Fruit fly (Drosophila melanogaster) whole organism, embryonic: ENCODE measurements around the gene mRpL28.

Experiments used
- Bteb2 ChIP-seq: fragments of 200-800 bp; sonication (Bioruptor generic); optimal IDR thresholded peaks from 2 replicates; lab custom pipeline; 2016; ENCODE audit warnings: missing biosample characterization, missing genetic modification characterization
- CG10209 ChIP-seq: fragments of 200-800 bp; sonication (Bioruptor generic); optimal IDR thresholded peaks from 3 replicates; lab custom pipeline; 2017; ENCODE audit warnings: missing biosample characterization, mild to moderate bottlenecking, missing genetic modification characterization, missing genetic modification reagents
- CG10321 ChIP-seq: fragments of 200-800 bp; sonication (Bioruptor generic); IDR thresholded peaks from 2 replicates; pipeline ENCODE4 v1.3.6; 2022; ENCODE audit warnings: missing biosample characterization, missing genetic modification characterization
- CG11398 ChIP-seq: fragments of 200-800 bp; sonication (Bioruptor generic); optimal IDR thresholded peaks from 2 replicates; lab custom pipeline; 2016; ENCODE audit warnings: missing biosample characterization, missing genetic modification characterization
- CG12299 ChIP-seq: fragments of 200-800 bp; sonication (Bioruptor generic); optimal IDR thresholded peaks from 2 replicates; lab custom pipeline; 2018; ENCODE audit warnings: missing biosample characterization, mild to moderate bottlenecking, missing genetic modification characterization
- CG14965 ChIP-seq: fragments of 200-800 bp; sonication (Bioruptor generic); optimal IDR thresholded peaks from 2 replicates; lab custom pipeline; 2016; ENCODE audit warnings: missing biosample characterization, missing genetic modification characterization, borderline replicate concordance
- CG15011 ChIP-seq: fragments of 200-800 bp; sonication (Bioruptor generic); optimal IDR thresholded peaks from 3 replicates; lab custom pipeline; 2018; ENCODE audit warnings: missing biosample characterization, mild to moderate bottlenecking, missing genetic modification characterization
- CG16779 ChIP-seq: fragments of 200-800 bp; sonication (Bioruptor generic); IDR thresholded peaks from 2 replicates; pipeline ENCODE4 v1.3.6; 2022; ENCODE audit warnings: missing biosample characterization, missing genetic modification characterization
- CG17912 ChIP-seq: fragments of 200-800 bp; sonication (Bioruptor generic); optimal IDR thresholded peaks from 2 replicates; lab custom pipeline; 2018; ENCODE audit warnings: missing biosample characterization, mild to moderate bottlenecking, missing genetic modification characterization
- CG18262 ChIP-seq: fragments of 200-800 bp; optimal IDR thresholded peaks from 3 replicates; lab custom pipeline; 2019; ENCODE audit warnings: missing biosample characterization, mild to moderate bottlenecking, missing genetic modification characterization, moderate library complexity
- CG2120 ChIP-seq: fragments of 200-800 bp; sonication (Bioruptor generic); optimal IDR thresholded peaks from 3 replicates; lab custom pipeline; 2016; ENCODE audit warnings: missing biosample characterization, missing genetic modification characterization
- CG4617 ChIP-seq: fragments of 200-800 bp; sonication (Bioruptor generic); optimal IDR thresholded peaks from 3 replicates; lab custom pipeline; 2016; ENCODE audit warnings: missing biosample characterization, missing genetic modification characterization, borderline replicate concordance
- CG6689 ChIP-seq: fragments of 200-800 bp; sonication (Bioruptor generic); IDR thresholded peaks from 2 replicates; pipeline ENCODE4 v1.3.6; 2022; ENCODE audit warnings: missing biosample characterization, missing genetic modification characterization
- CG8359 ChIP-seq: fragments of 200-800 bp; sonication (Bioruptor generic); optimal IDR thresholded peaks from 2 replicates; lab custom pipeline; 2017; ENCODE audit warnings: missing biosample characterization, mild to moderate bottlenecking, missing genetic modification characterization, borderline replicate concordance
- CG8388 ChIP-seq: fragments of 200-800 bp; sonication (Bioruptor generic); optimal IDR thresholded peaks from 2 replicates; lab custom pipeline; 2019; ENCODE audit warnings: missing biosample characterization, mild to moderate bottlenecking, missing genetic modification characterization, moderate library complexity
- CG8765 ChIP-seq: fragments of 200-800 bp; sonication (Bioruptor generic); IDR thresholded peaks from 2 replicates; pipeline ENCODE4 v1.3.6; 2022; ENCODE audit warnings: missing biosample characterization, missing genetic modification characterization
- CG9215 ChIP-seq: fragments of 200-800 bp; sonication (Bioruptor generic); IDR thresholded peaks from 2 replicates; pipeline ENCODE4 v1.3.6; 2022; ENCODE audit warnings: missing biosample characterization, missing genetic modification characterization
- Dp ChIP-seq: fragments of 200-800 bp; sonication (Bioruptor generic); optimal IDR thresholded peaks from 2 replicates; lab custom pipeline; 2018; ENCODE audit warnings: missing biosample characterization, mild to moderate bottlenecking, missing genetic modification characterization, moderate library complexity
- Dref ChIP-seq: fragments of 200-800 bp; sonication (Bioruptor generic); IDR thresholded peaks from 2 replicates; pipeline ENCODE4 v1.3.6; 2022; ENCODE audit warnings: missing biosample characterization, missing genetic modification characterization
- E2f1 ChIP-seq: fragments of 200-800 bp; sonication (Bioruptor generic); IDR thresholded peaks from 2 replicates; pipeline ENCODE4 v1.3.6; 2022; ENCODE audit warnings: missing biosample characterization, missing genetic modification characterization
- Gsc ChIP-seq: fragments of 200-800 bp; sonication (Bioruptor generic); IDR thresholded peaks from 2 replicates; pipeline ENCODE4 v1.3.6; 2022; ENCODE audit warnings: missing biosample characterization, missing genetic modification characterization
- H15 ChIP-seq: fragments of 200-800 bp; sonication (Bioruptor generic); IDR thresholded peaks from 3 replicates; pipeline ENCODE4 v1.3.6; 2022; ENCODE audit warnings: missing biosample characterization, missing genetic modification characterization
- HLH3B ChIP-seq: fragments of 200-800 bp; sonication (Bioruptor generic); IDR thresholded peaks from 2 replicates; pipeline ENCODE4 v1.3.6; 2022; ENCODE audit warnings: missing biosample characterization, missing genetic modification characterization
- Jarid2 ChIP-seq: fragments of 200-800 bp; sonication (Bioruptor generic); optimal IDR thresholded peaks from 3 replicates; lab custom pipeline; 2017; ENCODE audit warnings: mild to moderate bottlenecking, missing biosample characterization, missing genetic modification reagents, missing genetic modification characterization
- MBD-R2 ChIP-seq: fragments of 200-800 bp; sonication (Bioruptor generic); IDR thresholded peaks from 2 replicates; pipeline ENCODE4 v1.3.6; 2022; ENCODE audit warnings: missing biosample characterization, missing genetic modification characterization
- NC2β ChIP-seq: fragments of 200-800 bp; sonication (Bioruptor generic); optimal IDR thresholded peaks from 2 replicates; lab custom pipeline; 2016; ENCODE audit warnings: missing biosample characterization, missing genetic modification characterization
- Neu2 ChIP-seq: fragments of 200-800 bp; sonication (Bioruptor generic); optimal IDR thresholded peaks from 3 replicates; lab custom pipeline; 2016; ENCODE audit warnings: missing biosample characterization, missing genetic modification characterization, borderline replicate concordance
- Oaz ChIP-seq: fragments of 200-800 bp; sonication (Bioruptor generic); IDR thresholded peaks from 2 replicates; pipeline ENCODE4 v1.3.6; 2022; ENCODE audit warnings: missing biosample characterization, missing genetic modification characterization
- Vsx1 ChIP-seq: fragments of 200-800 bp; sonication (Bioruptor generic); optimal IDR thresholded peaks from 2 replicates; lab custom pipeline; 2017; ENCODE audit warnings: missing biosample characterization, mild to moderate bottlenecking, missing genetic modification characterization, missing genetic modification reagents
- amos ChIP-seq: fragments of 200-800 bp; sonication (Bioruptor generic); IDR thresholded peaks from 2 replicates; pipeline ENCODE4 v1.3.6; 2022; ENCODE audit warnings: missing biosample characterization, missing genetic modification characterization; ENCODE audit not compliant: partially characterized antibody
- bsh ChIP-seq, 2 experiments: fragments of 200-800 bp; sonication (Bioruptor generic); optimal IDR thresholded peaks; 2 replicates each; lab custom pipeline; 2017 to 2018; ENCODE audit warnings: mild to moderate bottlenecking in 2 of 2, missing biosample characterization in 2 of 2, missing genetic modification characterization in 2 of 2, moderate library complexity in 1 of 2
- chinmo ChIP-seq: fragments of 200-800 bp; sonication (Bioruptor generic); IDR thresholded peaks from 4 replicates; pipeline ENCODE4 v1.3.6; 2022; ENCODE audit warnings: missing biosample characterization, missing genetic modification characterization; ENCODE audit not compliant: partially characterized antibody
- corto ChIP-seq: fragments of 200-800 bp; sonication (Bioruptor generic); optimal IDR thresholded peaks from 2 replicates; lab custom pipeline; 2016; ENCODE audit warnings: missing biosample characterization, mild to moderate bottlenecking, missing genetic modification characterization, moderate library complexity
- dmrt99B ChIP-seq: fragments of 200-800 bp; sonication (Bioruptor generic); optimal IDR thresholded peaks from 2 replicates; lab custom pipeline; 2018; ENCODE audit warnings: missing biosample characterization, mild to moderate bottlenecking, missing genetic modification characterization, moderate library complexity
- exex ChIP-seq: fragments of 200-800 bp; sonication (Bioruptor generic); optimal IDR thresholded peaks from 4 replicates; lab custom pipeline; 2018; ENCODE audit warnings: missing biosample characterization, mild to moderate bottlenecking, missing genetic modification characterization, moderate library complexity
- fd64A ChIP-seq: fragments of 200-800 bp; sonication (Bioruptor generic); optimal IDR thresholded peaks from 3 replicates; lab custom pipeline; 2018; ENCODE audit warnings: missing biosample characterization, mild to moderate bottlenecking, missing genetic modification characterization
- kni ChIP-seq: fragments of 200-800 bp; sonication (Bioruptor generic); optimal IDR thresholded peaks from 3 replicates; lab custom pipeline; 2017; ENCODE audit warnings: mild to moderate bottlenecking, missing biosample characterization, missing genetic modification reagents, missing genetic modification characterization
- knrl ChIP-seq: fragments of 200-800 bp; sonication (Bioruptor generic); IDR thresholded peaks from 3 replicates; pipeline ENCODE4 v1.3.6; 2022; ENCODE audit warnings: missing biosample characterization, missing genetic modification characterization; ENCODE audit not compliant: partially characterized antibody
- luna ChIP-seq: fragments of 200-800 bp; sonication (Bioruptor generic); optimal IDR thresholded peaks from 2 replicates; lab custom pipeline; 2016; ENCODE audit warnings: missing biosample characterization, missing genetic modification characterization
- mirr ChIP-seq: fragments of 200-800 bp; sonication (Bioruptor generic); optimal IDR thresholded peaks from 3 replicates; lab custom pipeline; 2018; ENCODE audit warnings: missing biosample characterization, mild to moderate bottlenecking, missing genetic modification characterization
- otp ChIP-seq: fragments of 200-800 bp; sonication (Bioruptor generic); IDR thresholded peaks from 3 replicates; pipeline ENCODE4, ENCODE4 v1.3.6; 2022; ENCODE audit warnings: missing biosample characterization, missing genetic modification characterization
- pan ChIP-seq, 4 experiments: fragments of >200 bp in 3 of 4; fragments of 200-800 bp in 1 of 4; sonication (Bioruptor generic) in 1 of 4; optimal IDR thresholded peaks in 3 of 4; IDR thresholded peaks in 1 of 4; 2 replicates each; pipeline versions ENCODE4 v1.3.6 to Lab custom; 2017 to 2022; ENCODE audit warnings: missing biosample characterization in 2 of 4, missing genetic modification characterization in 2 of 4, mixed read lengths in 1 of 4
- ranshi ChIP-seq: fragments of 200-800 bp; sonication (Bioruptor generic); IDR thresholded peaks from 2 replicates; pipeline ENCODE4 v1.3.6; 2022; ENCODE audit warnings: missing biosample characterization, missing genetic modification characterization
- rib ChIP-seq: fragments of 200-800 bp; sonication (Bioruptor generic); IDR thresholded peaks from 2 replicates; pipeline ENCODE4 v1.3.6; 2022; ENCODE audit warnings: missing biosample characterization, missing genetic modification characterization
- sna ChIP-seq: fragments of 200-800 bp; sonication (Bioruptor generic); IDR thresholded peaks from 2 replicates; pipeline ENCODE4 v1.3.6; 2022; ENCODE audit warnings: missing biosample characterization, missing genetic modification characterization; ENCODE audit not compliant: partially characterized antibody
- sob ChIP-seq: fragments of 200-800 bp; sonication (Bioruptor generic); IDR thresholded peaks from 2 replicates; pipeline ENCODE4 v1.3.6; 2022; ENCODE audit warnings: missing biosample characterization, missing genetic modification characterization
- ssp ChIP-seq: fragments of 200-800 bp; sonication (Bioruptor generic); IDR thresholded peaks from 2 replicates; pipeline ENCODE4 v1.3.6; 2022; ENCODE audit warnings: missing biosample characterization, missing genetic modification characterization
- twi ChIP-seq: fragments of 200-800 bp; optimal IDR thresholded peaks from 2 replicates; lab custom pipeline; 2019; ENCODE audit warnings: missing biosample characterization, mild to moderate bottlenecking, missing genetic modification characterization, moderate library complexity

Gene mRpL28

dm6 chr2L:4981278-4981966 lies 7.6 kb downstream of the mRpL28 start, which contains the start of the genes CG8892 and CG34126 (continued):
- TF ChIP-seq exex (tag; lab: Kevin White, UChicago): peak; percentile 83
- peak; percentile 94 for TF ChIP-seq HLH3B
- peak; percentile 48; the same call in 1 of the 2 replicates for TF ChIP-seq amos (GFP tag; lab: Robert Waterston, UW)
- TF ChIP-seq mirr (GFP tag; lab: Kevin White, UChicago): peak; percentile 95
- peak; percentile 93 for TF ChIP-seq rib (GFP tag; lab: Robert Waterston, UW)
- peak; percentile 93 for TF ChIP-seq CG8388 (GFP tag; lab: Kevin White, UChicago)
- TF ChIP-seq dmrt99B (tag; lab: Kevin White, UChicago): peak; percentile 95
- peak; percentile 98 for TF ChIP-seq CG10209 (GFP tag; lab: Kevin White, UChicago)
- peak; percentile 72 for TF ChIP-seq Neu2
- peak; percentile 51 for TF ChIP-seq Dref (GFP tag; lab: Robert Waterston, UW)
- peak; percentile 85 for TF ChIP-seq CG16779 (GFP tag; lab: Robert Waterston, UW)
- peak; percentile 100 for TF ChIP-seq CG6689 (GFP tag; lab: Robert Waterston, UW)
- TF ChIP-seq Oaz: peak; percentile 90
- peak; percentile 97 for TF ChIP-seq twi (tag; lab: Kevin White, UChicago)
- TF ChIP-seq Vsx1: peak; percentile 86
- TF ChIP-seq H15 (GFP tag; lab: Robert Waterston, UW): peak; percentile 96
- peak; percentile 85 for TF ChIP-seq otp (GFP tag; lab: Robert Waterston, UW)
- TF ChIP-seq ranshi (GFP tag; lab: Robert Waterston, UW): peak; percentile 94
- peak; percentile 97 for TF ChIP-seq CG18262 (tag; lab: Kevin White, UChicago)
- peak; percentile 95 for TF ChIP-seq CG15011 (GFP tag; lab: Kevin White, UChicago)
- peak; percentile 95 for TF ChIP-seq NC2β (GFP tag; lab: Kevin White, UChicago)
- peak; percentile 93 for TF ChIP-seq ssp (GFP tag; lab: Robert Waterston, UW)
- TF ChIP-seq chinmo: peak; percentile 87; the same call in 2 of the 4 replicates
- TF ChIP-seq CG8765 (GFP tag; lab: Robert Waterston, UW): peak; percentile 94
- peak; percentile 97 for TF ChIP-seq MBD-R2
- TF ChIP-seq sna: no peak
- TF ChIP-seq CG4617 (GFP tag; lab: Kevin White, UChicago): peak; percentile 99
- no peak for TF ChIP-seq pan (optimal IDR thresholded peaks at IDR 0.05; lab: Kevin White, UChicago)
- peak in 1 of 2 experiments; percentile 94 for TF ChIP-seq pan (GFP tag; optimal IDR thresholded peaks at IDR 0.05 in 1 of 2, IDR thresholded peaks at IDR 0.05 in 1 of 2)
- TF ChIP-seq CG11398 (GFP tag; lab: Kevin White, UChicago): peak; percentile 82
- TF ChIP-seq Dp: peak; percentile 42
- TF ChIP-seq sob: peak; percentile 98
- TF ChIP-seq Bteb2: peak; percentile 94
- peak; percentile 77 for TF ChIP-seq fd64A (GFP tag; lab: Kevin White, UChicago)
- TF ChIP-seq CG14965 (GFP tag; lab: Kevin White, UChicago): peak; percentile 61
- peak; percentile 99 for TF ChIP-seq CG2120
- TF ChIP-seq CG8359 (GFP tag; lab: Kevin White, UChicago): peak; percentile 87
- TF ChIP-seq kni (GFP tag; lab: Kevin White, UChicago): peak; percentile 98
- TF ChIP-seq CG12299 (tag; lab: Kevin White, UChicago): peak; percentile 92
- TF ChIP-seq Jarid2 (GFP tag; lab: Kevin White, UChicago): peak; percentile 88
- peak; percentile 95 for TF ChIP-seq corto (GFP tag; lab: Kevin White, UChicago)
- peak; percentile 97 for TF ChIP-seq CG9215 (GFP tag; lab: Robert Waterston, UW)
- peak; percentile 82 for TF ChIP-seq CG17912 (GFP tag; lab: Kevin White, UChicago)
- TF ChIP-seq CG10321 (GFP tag; lab: Robert Waterston, UW): peak; percentile 69
- peak; percentile 87 for TF ChIP-seq luna (GFP tag; lab: Kevin White, UChicago)
- peak; percentile 94 for TF ChIP-seq E2f1
- TF ChIP-seq knrl: peak; percentile 55
- peak; percentile 95 for TF ChIP-seq Gsc (GFP tag; lab: Robert Waterston, UW)
- TF ChIP-seq bsh (GFP tag; optimal IDR thresholded peaks at IDR 0.05; lab: Kevin White, UChicago): peak; percentile 75 to 94
